Worm (Caenorhabditis elegans) whole organism, L4 larva: Measurements from ENCODE around the gene Y39A1C.1.

Experiments used
- ZK337.2 ChIP-seq: fragments of 200-800 bp; sonication (Bioruptor generic); IDR thresholded peaks from 2 replicates; pipeline ENCODE4 v1.3.6; 2022; ENCODE audit warnings: missing genetic modification reagents, missing genetic modification characterization, missing compliant biosample characterization
- dpl-1 ChIP-seq: fragments of 150-350 bp; optimal IDR thresholded peaks from 2 replicates; lab custom pipeline; 2014; ENCODE audit warnings: missing biosample characterization, missing genetic modification reagents, missing genetic modification characterization
- lin-13 ChIP-seq: fragments of 150-350 bp; optimal IDR thresholded peaks from 2 replicates; lab custom pipeline; 2014; ENCODE audit warnings: missing biosample characterization, missing genetic modification reagents, missing genetic modification characterization
- sdz-12 ChIP-seq: fragments of 200-800 bp; sonication (Bioruptor generic); optimal IDR thresholded peaks from 2 replicates; lab custom pipeline; 2018; ENCODE audit warnings: mild to moderate bottlenecking, missing genetic modification characterization, missing compliant biosample characterization

- TF ChIP-seq sdz-12 (GFP tag; lab: Kevin White, UChicago), result no peak
- no peak for TF ChIP-seq lin-13 (GFP tag; lab: Kevin White, UChicago)
- no peak for TF ChIP-seq dpl-1
- no peak for TF ChIP-seq ZK337.2 (GFP tag; lab: Robert Waterston, UW)
Measured at ce11 chrIII:10809568-10809967, 45.7 kb upstream of the Y39A1C.1 start.
